Fruit fly (Drosophila melanogaster) whole organism, embryonic: ENCODE measurements around the gene Tmhs.

Experiments used
- CG1024 ChIP-seq: fragments of 200-800 bp; sonication (Bioruptor generic); IDR thresholded peaks from 2 replicates; pipeline ENCODE4 v1.3.6; 2022; ENCODE audit warnings: missing biosample characterization, missing genetic modification characterization
- CG10979 ChIP-seq: fragments of 200-800 bp; sonication (Bioruptor generic); optimal IDR thresholded peaks from 2 replicates; lab custom pipeline; 2018; ENCODE audit warnings: missing biosample characterization, mild to moderate bottlenecking, missing genetic modification characterization, moderate library complexity
- CG31388 ChIP-seq: fragments of 200-800 bp; sonication (Bioruptor generic); optimal IDR thresholded peaks from 2 replicates; lab custom pipeline; 2016; ENCODE audit warnings: missing biosample characterization, missing genetic modification characterization
- CG8478 ChIP-seq: fragments of >200 bp; optimal IDR thresholded peaks from 2 replicates; lab custom pipeline; 2018
- CrebB ChIP-seq: fragments of 200-800 bp; sonication (Bioruptor generic); optimal IDR thresholded peaks from 3 replicates; lab custom pipeline; 2018; ENCODE audit warnings: missing biosample characterization, mild to moderate bottlenecking, missing genetic modification characterization
- HmgZ ChIP-seq: fragments of 200-800 bp; sonication (Bioruptor generic); optimal IDR thresholded peaks from 2 replicates; lab custom pipeline; 2018; ENCODE audit warnings: missing biosample characterization, mild to moderate bottlenecking, missing genetic modification characterization
- PHDP ChIP-seq: fragments of 200-800 bp; sonication (Bioruptor generic); optimal IDR thresholded peaks from 3 replicates; lab custom pipeline; 2018; ENCODE audit warnings: missing biosample characterization, mild to moderate bottlenecking, missing genetic modification characterization, moderate library complexity
- Xrp1 ChIP-seq: fragments of 200-800 bp; sonication (Bioruptor generic); IDR thresholded peaks from 2 replicates; pipeline ENCODE4 v1.3.6; 2022; ENCODE audit warnings: missing biosample characterization, missing genetic modification characterization
- kni ChIP-seq: fragments of 200-800 bp; sonication (Bioruptor generic); optimal IDR thresholded peaks from 3 replicates; lab custom pipeline; 2017; ENCODE audit warnings: mild to moderate bottlenecking, missing biosample characterization, missing genetic modification reagents, missing genetic modification characterization
- pnt ChIP-seq: fragments of 200-800 bp; sonication (Bioruptor generic); optimal IDR thresholded peaks from 3 replicates; lab custom pipeline; 2016; ENCODE audit warnings: missing biosample characterization, missing genetic modification characterization
- prd ChIP-seq, 3 experiments: fragments of >200 bp in 2 of 3; fragments of 200-800 bp in 1 of 3; sonication (Bioruptor generic) in 1 of 3; optimal IDR thresholded peaks in 2 of 3; IDR thresholded peaks in 1 of 3; 2 replicates in 2 of 3; 3 replicates in 1 of 3; pipeline versions ENCODE4 v1.3.6 to Lab custom; 2017 to 2022; ENCODE audit warnings: missing biosample characterization in 1 of 3, missing genetic modification characterization in 1 of 3
- row ChIP-seq: fragments of 200-800 bp; sonication (Bioruptor generic); IDR thresholded peaks from 3 replicates; pipeline ENCODE4 v1.3.6; 2022; ENCODE audit warnings: missing biosample characterization, missing genetic modification characterization
- sisA ChIP-seq: fragments of 200-800 bp; sonication (Bioruptor generic); IDR thresholded peaks from 2 replicates; pipeline ENCODE4 v1.3.6; 2022; ENCODE audit warnings: missing biosample characterization, missing genetic modification characterization

DNA sequence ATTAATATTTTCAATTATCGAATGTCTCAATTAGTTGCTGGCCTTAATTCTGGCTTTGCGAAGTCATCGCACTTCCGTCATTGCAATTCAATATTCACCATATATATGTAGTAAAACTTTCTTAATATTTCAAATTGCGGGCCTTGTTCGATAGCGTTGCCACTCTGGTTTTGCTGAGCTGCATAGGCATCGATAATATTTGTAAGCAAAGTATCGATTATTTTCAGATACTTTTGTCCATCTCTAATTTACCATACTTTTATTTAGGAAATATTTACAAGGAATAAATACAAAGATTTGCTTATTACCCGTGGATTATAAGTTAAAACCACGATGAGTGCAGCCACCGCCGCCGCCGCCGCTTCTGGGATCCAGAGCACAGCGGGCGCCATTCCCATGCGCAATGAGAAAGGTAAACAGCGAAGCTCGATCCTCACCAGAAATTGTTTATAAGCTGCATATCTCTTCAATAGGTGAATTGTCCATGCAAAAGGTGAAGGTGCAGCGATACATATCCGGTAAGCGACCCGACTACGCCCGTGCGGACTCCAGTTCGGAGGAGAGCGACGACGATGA is 55.5 kb downstream of the Tmhs start, which contains the start of gene Mfap1:
- TF ChIP-seq prd (optimal IDR thresholded peaks at IDR 0.05; lab: Kevin White, UChicago) (no peak), prd (GFP tag; IDR thresholded peaks at IDR 0.05; lab: Robert Waterston, UW) (no peak), CG31388 (peak; percentile 10), PHDP (tag; lab: Kevin White, UChicago) (no peak), Xrp1 (no peak), CrebB (tag; lab: Kevin White, UChicago) (no peak), CG8478 (lab: Kevin White, UChicago) (no peak), pnt (GFP tag; lab: Kevin White, UChicago) (no peak), kni (no peak), sisA (no peak), CG1024 (no peak), row (GFP tag; lab: Robert Waterston, UW) (0 out of 3 replicates have a peak, but pooled peaks have one; percentile 8), CG10979 (no peak), HmgZ (tag; lab: Kevin White, UChicago) (no peak)
